Fruit fly (Drosophila melanogaster) whole organism, embryonic: ENCODE measurements around the gene tplus3b.

Source experiments
- Adf1 ChIP-seq: fragments of 200-800 bp; sonication (Bioruptor generic); IDR thresholded peaks from 2 replicates; pipeline ENCODE4 v1.3.6; 2022; ENCODE audit warnings: missing biosample characterization, missing genetic modification characterization
- Antp ChIP-seq: fragments of 200-800 bp; sonication (Bioruptor generic); optimal IDR thresholded peaks from 3 replicates; lab custom pipeline; 2016; ENCODE audit warnings: missing biosample characterization, missing genetic modification characterization
- BEAF-32 ChIP-seq: fragments of 200-800 bp; sonication (Bioruptor generic); optimal IDR thresholded peaks from 3 replicates; lab custom pipeline; 2017; ENCODE audit warnings: missing biosample characterization, missing genetic modification characterization, mild to moderate bottlenecking, moderate library complexity, missing genetic modification reagents
- CG10431 ChIP-seq: fragments of 200-800 bp; sonication (Bioruptor generic); optimal IDR thresholded peaks from 3 replicates; lab custom pipeline; 2018; ENCODE audit warnings: missing biosample characterization, mild to moderate bottlenecking, missing genetic modification characterization
- CG10565 ChIP-seq: fragments of 200-800 bp; sonication (Bioruptor generic); optimal IDR thresholded peaks from 3 replicates; lab custom pipeline; 2016; ENCODE audit warnings: missing biosample characterization, mild to moderate bottlenecking, missing genetic modification characterization
- CG10979 ChIP-seq: fragments of 200-800 bp; sonication (Bioruptor generic); optimal IDR thresholded peaks from 2 replicates; lab custom pipeline; 2018; ENCODE audit warnings: missing biosample characterization, mild to moderate bottlenecking, missing genetic modification characterization, moderate library complexity
- CG12104 ChIP-seq: fragments of 200-800 bp; sonication (Bioruptor generic); optimal IDR thresholded peaks from 3 replicates; lab custom pipeline; 2016; ENCODE audit warnings: missing biosample characterization, missing genetic modification characterization
- CG13424 ChIP-seq: fragments of 200-800 bp; sonication (Bioruptor generic); optimal IDR thresholded peaks from 2 replicates; lab custom pipeline; 2019; ENCODE audit warnings: missing biosample characterization, mild to moderate bottlenecking, missing genetic modification characterization, moderate library complexity
- CG13894 ChIP-seq: fragments of 200-800 bp; sonication (Bioruptor generic); optimal IDR thresholded peaks from 3 replicates; lab custom pipeline; 2018; ENCODE audit warnings: missing biosample characterization, mild to moderate bottlenecking, missing genetic modification characterization, moderate library complexity
- CG14441 ChIP-seq: fragments of 200-800 bp; sonication (Bioruptor generic); IDR thresholded peaks from 2 replicates; pipeline ENCODE4 v1.3.6; 2022; ENCODE audit warnings: missing biosample characterization, missing genetic modification characterization
- CG15479 ChIP-seq: fragments of 200-800 bp; sonication (Bioruptor generic); optimal IDR thresholded peaks from 3 replicates; lab custom pipeline; 2019; ENCODE audit warnings: missing biosample characterization, mild to moderate bottlenecking, missing genetic modification characterization, moderate library complexity
- CG1602 ChIP-seq: fragments of 200-800 bp; sonication (Bioruptor generic); optimal IDR thresholded peaks from 3 replicates; lab custom pipeline; 2016; ENCODE audit warnings: missing biosample characterization, missing genetic modification characterization
- CG17829 ChIP-seq: fragments of 200-800 bp; optimal IDR thresholded peaks from 2 replicates; lab custom pipeline; 2019; ENCODE audit warnings: missing biosample characterization, mild to moderate bottlenecking, missing genetic modification characterization, moderate library complexity
- CG1832 ChIP-seq: fragments of 200-800 bp; sonication (Bioruptor generic); optimal IDR thresholded peaks from 2 replicates; lab custom pipeline; 2017; ENCODE audit warnings: missing biosample characterization, mild to moderate bottlenecking, missing genetic modification characterization, inconsistent platforms
- CG18599 ChIP-seq: fragments of 200-800 bp; sonication (Bioruptor generic); optimal IDR thresholded peaks from 3 replicates; lab custom pipeline; 2017; ENCODE audit warnings: missing biosample characterization, missing genetic modification characterization, mild to moderate bottlenecking, moderate library complexity, missing genetic modification reagents
- CG3065 ChIP-seq: fragments of 200-800 bp; sonication (Bioruptor generic); optimal IDR thresholded peaks from 2 replicates; lab custom pipeline; 2016; ENCODE audit warnings: missing biosample characterization, missing genetic modification characterization
- CG31388 ChIP-seq: fragments of 200-800 bp; sonication (Bioruptor generic); optimal IDR thresholded peaks from 2 replicates; lab custom pipeline; 2016; ENCODE audit warnings: missing biosample characterization, missing genetic modification characterization
- CG31441 ChIP-seq: fragments of 200-800 bp; sonication (Bioruptor generic); IDR thresholded peaks from 2 replicates; pipeline ENCODE4 v1.3.6; 2022; ENCODE audit warnings: missing biosample characterization, missing genetic modification characterization
- CG33213 ChIP-seq: fragments of 200-800 bp; sonication (Bioruptor generic); optimal IDR thresholded peaks from 3 replicates; lab custom pipeline; 2016; ENCODE audit warnings: missing biosample characterization, missing genetic modification characterization
- CG7357 ChIP-seq: fragments of 200-800 bp; sonication (Bioruptor generic); IDR thresholded peaks from 3 replicates; pipeline ENCODE4 v1.3.6; 2022; ENCODE audit warnings: missing biosample characterization, missing genetic modification characterization
- CG8388 ChIP-seq: fragments of 200-800 bp; sonication (Bioruptor generic); optimal IDR thresholded peaks from 2 replicates; lab custom pipeline; 2019; ENCODE audit warnings: missing biosample characterization, mild to moderate bottlenecking, missing genetic modification characterization, moderate library complexity
- CG8944 ChIP-seq: fragments of 200-800 bp; sonication (Bioruptor generic); optimal IDR thresholded peaks from 3 replicates; lab custom pipeline; 2016; ENCODE audit warnings: missing biosample characterization, missing genetic modification characterization
- CG9215 ChIP-seq: fragments of 200-800 bp; sonication (Bioruptor generic); IDR thresholded peaks from 2 replicates; pipeline ENCODE4 v1.3.6; 2022; ENCODE audit warnings: missing biosample characterization, missing genetic modification characterization
- CG9609 ChIP-seq: fragments of 200-800 bp; sonication (Bioruptor generic); optimal IDR thresholded peaks from 3 replicates; lab custom pipeline; 2016; ENCODE audit warnings: missing biosample characterization, missing genetic modification characterization
- CG9932 ChIP-seq: fragments of 200-800 bp; sonication (Bioruptor generic); IDR thresholded peaks from 2 replicates; pipeline ENCODE4 v1.3.6; 2022; ENCODE audit warnings: missing biosample characterization, missing genetic modification characterization
- E2f2 ChIP-seq: fragments of 200-800 bp; sonication (Bioruptor generic); IDR thresholded peaks from 2 replicates; pipeline ENCODE4 v1.3.6; 2022; ENCODE audit warnings: missing biosample characterization, missing genetic modification characterization
- HLH3B ChIP-seq: fragments of 200-800 bp; sonication (Bioruptor generic); IDR thresholded peaks from 2 replicates; pipeline ENCODE4 v1.3.6; 2022; ENCODE audit warnings: missing biosample characterization, missing genetic modification characterization
- HmgZ ChIP-seq: fragments of 200-800 bp; sonication (Bioruptor generic); optimal IDR thresholded peaks from 2 replicates; lab custom pipeline; 2018; ENCODE audit warnings: missing biosample characterization, mild to moderate bottlenecking, missing genetic modification characterization
- Hr3 ChIP-seq: fragments of 200-800 bp; sonication (Bioruptor generic); optimal IDR thresholded peaks from 3 replicates; lab custom pipeline; 2016; ENCODE audit warnings: missing biosample characterization, missing genetic modification characterization
- Hr51 ChIP-seq, 2 experiments: fragments of 200-800 bp; sonication (Bioruptor generic); optimal IDR thresholded peaks; 2 replicates in 1 of 2; 3 replicates in 1 of 2; lab custom pipeline; 2016 to 2018; ENCODE audit warnings: missing biosample characterization in 2 of 2, missing genetic modification characterization in 2 of 2, mild to moderate bottlenecking in 1 of 2, moderate library complexity in 1 of 2
- Lhr ChIP-seq: fragments of 200-800 bp; sonication (Bioruptor generic); optimal IDR thresholded peaks from 3 replicates; lab custom pipeline; 2017; ENCODE audit warnings: mild to moderate bottlenecking, missing biosample characterization, missing genetic modification reagents, missing genetic modification characterization
- Lim3 ChIP-seq: fragments of 200-800 bp; sonication (Bioruptor generic); IDR thresholded peaks from 2 replicates; pipeline ENCODE4 v1.3.6; 2022; ENCODE audit warnings: missing biosample characterization, missing genetic modification characterization
- MESR4 ChIP-seq: fragments of 200-800 bp; sonication (Bioruptor generic); optimal IDR thresholded peaks from 2 replicates; lab custom pipeline; 2018; ENCODE audit warnings: missing biosample characterization, mild to moderate bottlenecking, missing genetic modification characterization, moderate library complexity
- NK7.1 ChIP-seq: fragments of 200-800 bp; sonication (Bioruptor generic); optimal IDR thresholded peaks from 3 replicates; lab custom pipeline; 2016; ENCODE audit warnings: missing biosample characterization, missing genetic modification characterization
- Nf-YB ChIP-seq: fragments of 200-800 bp; sonication (Bioruptor generic); optimal IDR thresholded peaks from 3 replicates; lab custom pipeline; 2019; ENCODE audit warnings: missing biosample characterization, mild to moderate bottlenecking, missing genetic modification characterization, moderate library complexity
- Ptx1 ChIP-seq: fragments of 200-800 bp; sonication (Bioruptor generic); IDR thresholded peaks from 2 replicates; pipeline ENCODE4 v1.3.6; 2022; ENCODE audit warnings: missing biosample characterization, missing genetic modification characterization
- YL-1 ChIP-seq: fragments of 200-800 bp; sonication (Bioruptor generic); optimal IDR thresholded peaks from 3 replicates; lab custom pipeline; 2017; ENCODE audit warnings: missing biosample characterization, mild to moderate bottlenecking, missing genetic modification characterization
- abd-A ChIP-seq: fragments of 200-800 bp; sonication (Bioruptor generic); optimal IDR thresholded peaks from 3 replicates; lab custom pipeline; 2019; ENCODE audit warnings: missing biosample characterization, mild to moderate bottlenecking, missing genetic modification characterization, moderate library complexity
- ap ChIP-seq: fragments of 200-800 bp; sonication (Bioruptor generic); IDR thresholded peaks from 2 replicates; pipeline ENCODE4 v1.3.6; 2022; ENCODE audit warnings: missing biosample characterization, missing genetic modification characterization
- cato ChIP-seq: fragments of 200-800 bp; sonication (Bioruptor generic); optimal IDR thresholded peaks from 2 replicates; lab custom pipeline; 2016; ENCODE audit warnings: missing biosample characterization, missing genetic modification characterization, borderline replicate concordance
- dmrt11E ChIP-seq: fragments of 200-800 bp; sonication (Bioruptor generic); optimal IDR thresholded peaks from 3 replicates; lab custom pipeline; 2018; ENCODE audit warnings: missing biosample characterization, mild to moderate bottlenecking, missing genetic modification characterization, moderate library complexity
- gt ChIP-seq: fragments of 200-800 bp; sonication (Bioruptor generic); IDR thresholded peaks from 2 replicates; pipeline ENCODE4 v1.3.6; 2022; ENCODE audit warnings: missing biosample characterization, missing genetic modification characterization
- hth ChIP-seq: fragments of >200 bp; optimal IDR thresholded peaks from 2 replicates; lab custom pipeline; 2017; ENCODE audit warnings: inconsistent platforms
- lilli ChIP-seq: fragments of 200-800 bp; sonication (Bioruptor generic); optimal IDR thresholded peaks from 3 replicates; lab custom pipeline; 2016; ENCODE audit warnings: missing biosample characterization, missing genetic modification characterization
- p53 ChIP-seq: fragments of 200-800 bp; sonication (Bioruptor generic); optimal IDR thresholded peaks from 2 replicates; lab custom pipeline; 2016; ENCODE audit warnings: missing biosample characterization, missing genetic modification characterization
- ranshi ChIP-seq: fragments of 200-800 bp; sonication (Bioruptor generic); IDR thresholded peaks from 2 replicates; pipeline ENCODE4 v1.3.6; 2022; ENCODE audit warnings: missing biosample characterization, missing genetic modification characterization
- shn ChIP-seq: fragments of 200-800 bp; sonication (Bioruptor generic); optimal IDR thresholded peaks from 3 replicates; lab custom pipeline; 2016; ENCODE audit warnings: missing biosample characterization, missing genetic modification characterization
- sisA ChIP-seq: fragments of 200-800 bp; sonication (Bioruptor generic); IDR thresholded peaks from 2 replicates; pipeline ENCODE4 v1.3.6; 2022; ENCODE audit warnings: missing biosample characterization, missing genetic modification characterization
- tio ChIP-seq: fragments of 200-800 bp; sonication (Bioruptor generic); optimal IDR thresholded peaks from 2 replicates; lab custom pipeline; 2017; ENCODE audit warnings: missing biosample characterization, missing genetic modification characterization, inconsistent platforms
- ttk ChIP-seq: fragments of 200-800 bp; sonication (Bioruptor generic); IDR thresholded peaks from 2 replicates; pipeline ENCODE4 v2.1.2; 2022; ENCODE audit warnings: missing biosample characterization, missing genetic modification characterization

Gene tplus3b

dm6 chr2L:22129581-22130300 is 25.5 kb upstream of the tplus3b start, which contains the start of gene CycK (continued):
- TF ChIP-seq BEAF-32 = peak; percentile 59
- no peak for TF ChIP-seq CG31441 (GFP tag; lab: Robert Waterston, UW)
- TF ChIP-seq CG13894 = no peak
- peak; percentile 18 for TF ChIP-seq Antp
- TF ChIP-seq CG18599 (GFP tag; lab: Kevin White, UChicago) = no peak
- TF ChIP-seq abd-A (tag; lab: Kevin White, UChicago) = no peak
- TF ChIP-seq CG10979 (tag; lab: Kevin White, UChicago) = no peak
- TF ChIP-seq CG1602 (GFP tag; lab: Kevin White, UChicago) = peak; percentile 18
- peak; percentile 30; the same call in 1 of the 2 replicates for TF ChIP-seq Ptx1
- TF ChIP-seq Hr3 (GFP tag; lab: Kevin White, UChicago) = peak; percentile 24
- TF ChIP-seq CG9932 (GFP tag; lab: Robert Waterston, UW) = no peak
- TF ChIP-seq ap (GFP tag; lab: Robert Waterston, UW) = no peak
- peak; percentile 22 for TF ChIP-seq CG15479 (GFP tag; lab: Kevin White, UChicago)
- no peak for TF ChIP-seq tio (GFP tag; lab: Kevin White, UChicago)
- TF ChIP-seq p53 (GFP tag; lab: Kevin White, UChicago) = no peak
- no peak for TF ChIP-seq Nf-YB (GFP tag; lab: Kevin White, UChicago)
- no peak for TF ChIP-seq ranshi (GFP tag; lab: Robert Waterston, UW)
- TF ChIP-seq YL-1 = peak; percentile 1
- TF ChIP-seq CG33213 (GFP tag; lab: Kevin White, UChicago) = peak; percentile 13
- peak; percentile 1 for TF ChIP-seq CG17829 (tag; lab: Kevin White, UChicago)
- TF ChIP-seq Lim3 = no peak
- no peak for TF ChIP-seq Hr51 (GFP tag; optimal IDR thresholded peaks at IDR 0.05; lab: Kevin White, UChicago)
- no peak for TF ChIP-seq cato (GFP tag; lab: Kevin White, UChicago)
- no peak for TF ChIP-seq CG1832 (GFP tag; lab: Kevin White, UChicago)
- TF ChIP-seq MESR4 (GFP tag; lab: Kevin White, UChicago) = peak; percentile 81
- no peak for TF ChIP-seq sisA
- TF ChIP-seq Adf1 (GFP tag; lab: Robert Waterston, UW) = no peak
- peak; percentile 26 for TF ChIP-seq Lhr (GFP tag; lab: Kevin White, UChicago)
- no peak for TF ChIP-seq CG8944
- TF ChIP-seq CG10565 (GFP tag; lab: Kevin White, UChicago) = no peak
- TF ChIP-seq CG7357 = peak; percentile 95
- TF ChIP-seq HmgZ (tag; lab: Kevin White, UChicago) = peak; percentile 42
- no peak for TF ChIP-seq E2f2 (GFP tag; lab: Robert Waterston, UW)
- no peak for TF ChIP-seq hth
- TF ChIP-seq CG3065 (GFP tag; lab: Kevin White, UChicago) = no peak
- TF ChIP-seq CG9609 = peak; percentile 20
- no peak for TF ChIP-seq CG8388
- peak; percentile 21 for TF ChIP-seq dmrt11E (tag; lab: Kevin White, UChicago)
- no peak for TF ChIP-seq HLH3B (GFP tag; lab: Robert Waterston, UW)
- 0 out of 2 replicates have a peak, but pooled peaks have one; percentile 32 for TF ChIP-seq CG14441 (GFP tag; lab: Robert Waterston, UW)
- TF ChIP-seq CG13424 (tag; lab: Kevin White, UChicago) = peak; percentile 9
- no peak for TF ChIP-seq CG12104
- no peak for TF ChIP-seq CG31388 (GFP tag; lab: Kevin White, UChicago)
- TF ChIP-seq shn (GFP tag; lab: Kevin White, UChicago) = peak; percentile 9
- TF ChIP-seq lilli (GFP tag; lab: Kevin White, UChicago) = peak; percentile 17
- no peak for TF ChIP-seq NK7.1 (GFP tag; lab: Kevin White, UChicago)
- TF ChIP-seq CG9215 (GFP tag; lab: Robert Waterston, UW) = no peak
- no peak for TF ChIP-seq gt (GFP tag; lab: Robert Waterston, UW)
- no peak for TF ChIP-seq CG10431 (GFP tag; lab: Kevin White, UChicago)
- no peak for TF ChIP-seq ttk (GFP tag; lab: Robert Waterston, UW)
